Worm (Caenorhabditis elegans): Measurements from ENCODE around the gene Y39B6A.29.

The Y39B6A.29 gene

DNA sequence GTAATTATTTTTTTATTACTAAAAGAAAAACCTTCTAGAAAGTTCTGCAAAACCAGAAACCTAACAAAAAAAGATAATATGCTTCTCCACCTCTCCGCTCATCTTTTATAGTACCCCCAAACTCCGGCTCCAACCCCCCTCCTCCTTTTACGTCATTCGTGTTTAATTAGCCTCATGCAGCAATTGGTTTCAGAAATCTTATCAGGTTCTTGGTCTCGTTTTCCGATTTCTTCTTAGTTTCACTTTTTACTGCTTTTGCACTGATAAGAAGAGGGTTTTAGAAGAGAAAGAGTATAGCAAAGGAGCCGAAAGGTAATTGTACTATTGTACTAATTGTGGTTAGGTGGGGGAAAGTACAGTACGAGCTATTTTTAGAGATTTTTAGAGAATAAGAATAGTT is 26.8 kb upstream of the Y39B6A.29 start:
- TF ChIP-seq nhr-77 (tag; optimal IDR thresholded peaks at IDR 0.05) (no peak), crh-2 (tag; optimal IDR thresholded peaks at IDR 0.05) (peak; percentile 58), lsy-2 (tag; optimal IDR thresholded peaks at IDR 0.05) (no peak), unc-39 (tag; optimal IDR thresholded peaks at IDR 0.05) (no peak), ztf-4 (tag; optimal IDR thresholded peaks at IDR 0.05) (no peak), nhr-6 (tag; optimal IDR thresholded peaks at IDR 0.05) (no peak), sma-9 (GFP tag; optimal IDR thresholded peaks at IDR 0.05) (peak; percentile 36), sma-9 (tag; optimal IDR thresholded peaks at IDR 0.05) (no peak), sma-3 (GFP tag; optimal IDR thresholded peaks at IDR 0.05) (no peak), blmp-1 (tag; optimal IDR thresholded peaks at IDR 0.05; ENCODE audit: insufficient read depth) (peak; percentile 16), F13H6.1 (tag; optimal IDR thresholded peaks at IDR 0.05) (peak; percentile 16), C34F6.9 (tag; optimal IDR thresholded peaks at IDR 0.05) (no peak), snpc-4 (tag; optimal IDR thresholded peaks at IDR 0.05) (no peak), nhr-11 (tag; optimal IDR thresholded peaks at IDR 0.05) (no peak), ceh-16 (tag; optimal IDR thresholded peaks at IDR 0.05) (no peak), R02D3.7 (tag; optimal IDR thresholded peaks at IDR 0.05) (no peak), ztf-11 (tag; optimal IDR thresholded peaks at IDR 0.05) (no peak), mbf-1 (tag; optimal IDR thresholded peaks at IDR 0.05) (no peak), mdl-1 (tag; optimal IDR thresholded peaks at IDR 0.05) (no peak), elt-1 (tag; optimal IDR thresholded peaks at IDR 0.05) (no peak), elt-3 (tag; optimal IDR thresholded peaks at IDR 0.05) (no peak), fos-1 (tag; optimal IDR thresholded peaks at IDR 0.05) (peak; percentile 39)

DNA sequence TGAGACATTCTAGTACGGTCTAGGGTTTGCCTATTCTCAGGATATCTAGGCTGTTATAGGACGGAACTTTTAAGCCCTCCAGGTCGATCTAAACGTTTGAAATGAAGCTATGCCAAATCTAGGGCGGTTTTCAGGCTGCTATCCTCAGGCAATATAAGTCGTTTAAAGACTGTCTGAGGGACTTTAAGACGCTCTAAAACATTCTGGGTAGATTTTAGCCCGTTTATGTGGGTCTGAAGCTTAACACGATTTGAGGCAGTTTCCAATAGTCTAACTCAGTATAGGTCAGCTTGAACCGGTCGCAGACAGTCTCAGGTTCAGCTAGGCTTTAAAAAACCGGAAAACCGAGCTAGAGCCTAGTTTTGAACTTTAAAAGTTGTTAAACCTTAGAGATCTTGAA is 26.3 kb upstream of the Y39B6A.29 start:
- TF ChIP-seq blmp-1 (tag; optimal IDR thresholded peaks at IDR 0.05; ENCODE audit: insufficient read depth) (no peak), sem-4 (tag; optimal IDR thresholded peaks at IDR 0.05) (no peak), nhr-11 (tag; optimal IDR thresholded peaks at IDR 0.05) (no peak), sma-9 (GFP tag; optimal IDR thresholded peaks at IDR 0.05) (no peak), sma-9 (tag; optimal IDR thresholded peaks at IDR 0.05) (no peak), nhr-237 (tag; optimal IDR thresholded peaks at IDR 0.05) (no peak), lin-11 (tag; optimal IDR thresholded peaks at IDR 0.05) (no peak)

DNA sequence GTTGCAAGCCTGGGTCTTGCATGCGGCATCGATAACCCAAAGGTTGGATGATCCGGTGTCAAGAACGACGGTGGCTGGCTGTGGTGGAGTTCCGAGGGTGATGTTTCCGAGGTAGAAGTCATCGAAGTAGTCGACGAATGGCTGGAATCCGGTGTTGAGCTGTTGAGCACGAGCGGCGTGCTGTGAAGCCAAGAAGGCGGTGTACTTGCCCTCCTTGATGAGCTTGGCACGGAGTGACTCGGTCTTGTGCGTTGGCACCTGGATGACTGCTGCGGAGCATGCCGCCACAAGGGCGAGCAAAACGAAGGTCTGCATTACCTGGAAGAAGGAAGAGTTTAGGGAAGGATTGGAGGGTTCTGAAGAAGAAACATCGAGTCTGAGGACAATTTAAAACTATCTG is 25.9 kb upstream of the Y39B6A.29 start, which contains the start of gene asp-1:
asp-1 (minus strand) TSS at position 315 of the 400 bp plus-strand sequence.
- TF ChIP-seq nhr-12 (tag; optimal IDR thresholded peaks at IDR 0.05) (no peak), unc-55 (GFP tag; optimal IDR thresholded peaks at IDR 0.05) (no peak), ztf-4 (tag; optimal IDR thresholded peaks at IDR 0.05) (no peak), Y55F3AM.14 (GFP tag; optimal IDR thresholded peaks at IDR 0.05) (peak; percentile 9), gmeb-1 (tag; optimal IDR thresholded peaks at IDR 0.05) (peak; percentile 24), R02D3.7 (tag; optimal IDR thresholded peaks at IDR 0.05) (no peak), nhr-129 (tag; optimal IDR thresholded peaks at IDR 0.05) (peak; percentile 10)

DNA sequence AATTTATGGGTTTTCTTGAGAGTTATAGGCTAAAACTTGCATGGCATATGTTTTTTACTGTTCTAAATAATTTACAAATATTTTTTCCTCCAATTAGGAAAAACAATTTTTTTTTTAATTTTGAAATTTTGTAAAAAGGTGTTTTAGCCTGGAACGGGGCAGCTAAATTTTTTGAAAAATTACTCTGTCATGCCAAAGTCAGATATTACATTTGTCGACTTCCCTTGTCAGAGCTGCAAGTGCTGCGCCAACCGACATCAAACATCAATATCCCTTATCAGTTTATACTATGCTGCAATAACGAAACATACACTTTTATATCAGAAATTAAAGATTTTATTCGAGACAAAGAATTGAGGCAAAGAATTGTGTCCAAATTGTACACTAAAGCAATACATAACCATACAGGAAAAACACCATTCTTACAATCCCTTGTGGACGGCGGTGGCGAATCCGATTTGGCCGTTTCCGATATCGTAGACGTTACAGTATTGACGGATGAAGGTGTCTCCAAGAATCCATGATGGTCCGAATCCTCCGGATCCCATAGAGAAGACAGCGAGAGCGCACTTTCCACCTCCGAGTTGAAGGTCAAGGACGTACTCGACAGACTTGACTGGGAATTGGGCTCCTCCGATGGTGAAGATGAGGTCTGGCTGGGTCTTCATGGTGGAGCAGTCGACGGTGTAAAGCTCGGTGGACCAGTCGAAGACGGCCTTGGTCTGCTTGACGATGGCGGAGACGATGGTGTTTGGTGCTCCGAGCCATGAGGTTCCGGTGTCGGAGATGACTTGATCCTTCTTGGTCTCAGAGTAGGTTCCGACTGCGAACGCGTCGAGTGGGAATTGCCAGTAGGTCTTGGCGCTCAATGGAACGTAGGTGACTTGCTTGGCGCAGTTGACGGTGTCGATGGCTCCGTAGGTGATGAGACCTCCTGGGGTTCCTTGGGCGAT is 24.8 kb upstream of the Y39B6A.29 start:
- TF ChIP-seq crh-2 (tag; optimal IDR thresholded peaks at IDR 0.05) (peak; percentile 16), ama-1 (optimal IDR thresholded peaks at IDR 0.05) (peak; percentile 4), snpc-4 (tag; optimal IDR thresholded peaks at IDR 0.05) (no peak), gmeb-1 (tag; optimal IDR thresholded peaks at IDR 0.05) (peak; percentile 48), nhr-129 (tag; optimal IDR thresholded peaks at IDR 0.05) (peak; percentile 25)

DNA sequence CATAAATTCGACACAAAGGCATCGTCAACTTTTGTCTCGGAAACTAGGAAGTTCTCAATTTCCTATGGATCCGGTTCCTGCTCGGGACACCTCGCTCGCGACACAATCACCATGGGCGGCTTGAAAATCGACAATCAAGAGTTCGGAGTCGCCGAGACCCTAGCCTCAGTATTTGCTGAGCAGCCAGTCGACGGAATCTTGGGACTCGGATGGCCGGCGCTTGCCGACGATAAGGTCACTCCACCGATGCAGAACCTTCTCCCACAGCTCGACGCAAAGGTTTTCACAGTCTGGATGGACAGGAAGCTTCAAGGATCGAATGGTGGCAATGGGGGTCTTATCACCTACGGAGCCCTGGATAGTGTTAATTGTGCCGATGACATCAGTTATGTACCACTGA is 22.9 kb upstream of the Y39B6A.29 start:
- TF ChIP-seq egl-27 (tag; optimal IDR thresholded peaks at IDR 0.05) = no peak
- TF ChIP-seq mab-5 (tag; optimal IDR thresholded peaks at IDR 0.05) = no peak
- no peak for TF ChIP-seq nhr-129 (tag; optimal IDR thresholded peaks at IDR 0.05)
- TF ChIP-seq sem-4 (tag; optimal IDR thresholded peaks at IDR 0.05) = no peak
- TF ChIP-seq fos-1 (tag; optimal IDR thresholded peaks at IDR 0.05) = no peak
- no peak for TF ChIP-seq elt-3 (tag; optimal IDR thresholded peaks at IDR 0.05)
- no peak for TF ChIP-seq nhr-21 (tag; optimal IDR thresholded peaks at IDR 0.05)
- TF ChIP-seq sma-9 (GFP tag; optimal IDR thresholded peaks at IDR 0.05) = no peak
- TF ChIP-seq sma-9 (tag; optimal IDR thresholded peaks at IDR 0.05) = no peak

Measured in whole organism, L2 larva.